Fruit fly (Drosophila melanogaster) whole organism, embryonic: ENCODE data around the gene Gk2.

Experiments
- BtbVII ChIP-seq: fragments of 200-800 bp; sonication (Bioruptor generic); optimal IDR thresholded peaks from 3 replicates; lab custom pipeline; 2017; ENCODE audit warnings: missing biosample characterization, mild to moderate bottlenecking, missing genetic modification characterization
- CG13123 ChIP-seq: fragments of 200-800 bp; sonication (Bioruptor generic); optimal IDR thresholded peaks from 2 replicates; lab custom pipeline; 2016; ENCODE audit warnings: missing biosample characterization, missing genetic modification characterization
- CG14667 ChIP-seq: fragments of 200-800 bp; sonication (Bioruptor generic); IDR thresholded peaks from 2 replicates; pipeline ENCODE4 v1.3.6; 2022; ENCODE audit warnings: missing biosample characterization, missing genetic modification characterization
- CG15479 ChIP-seq: fragments of 200-800 bp; sonication (Bioruptor generic); optimal IDR thresholded peaks from 3 replicates; lab custom pipeline; 2019; ENCODE audit warnings: missing biosample characterization, mild to moderate bottlenecking, missing genetic modification characterization, moderate library complexity
- CG17361 ChIP-seq: fragments of 200-800 bp; sonication (Bioruptor generic); IDR thresholded peaks from 3 replicates; pipeline ENCODE4 v1.3.6; 2022; ENCODE audit warnings: missing biosample characterization, missing genetic modification characterization
- CG2199 ChIP-seq: fragments of 200-800 bp; sonication (Bioruptor generic); IDR thresholded peaks from 3 replicates; pipeline ENCODE4 v1.3.6; 2022; ENCODE audit warnings: missing biosample characterization, missing genetic modification characterization
- CG30020 ChIP-seq: fragments of 200-800 bp; optimal IDR thresholded peaks from 2 replicates; lab custom pipeline; 2019; ENCODE audit warnings: missing biosample characterization, mild to moderate bottlenecking, missing genetic modification characterization, moderate library complexity
- CG4282 ChIP-seq: fragments of 200-800 bp; sonication (Bioruptor generic); optimal IDR thresholded peaks from 2 replicates; lab custom pipeline; 2016; ENCODE audit warnings: missing biosample characterization, missing genetic modification characterization
- CG4360 ChIP-seq: fragments of 200-800 bp; sonication (Bioruptor generic); IDR thresholded peaks from 2 replicates; pipeline ENCODE4 v1.3.6; 2022; ENCODE audit warnings: missing biosample characterization, missing genetic modification characterization
- CG4617 ChIP-seq: fragments of 200-800 bp; sonication (Bioruptor generic); optimal IDR thresholded peaks from 3 replicates; lab custom pipeline; 2016; ENCODE audit warnings: missing biosample characterization, missing genetic modification characterization, borderline replicate concordance
- CG6254 ChIP-seq: fragments of 200-800 bp; sonication (Bioruptor generic); optimal IDR thresholded peaks from 3 replicates; lab custom pipeline; 2017; ENCODE audit warnings: mild to moderate bottlenecking, missing biosample characterization, missing genetic modification reagents, missing genetic modification characterization
- CG7928 ChIP-seq: fragments of 200-800 bp; sonication (Bioruptor generic); optimal IDR thresholded peaks from 2 replicates; lab custom pipeline; 2017; ENCODE audit warnings: missing biosample characterization, mild to moderate bottlenecking, missing genetic modification characterization
- CG9727 ChIP-seq: fragments of 200-800 bp; sonication (Bioruptor generic); optimal IDR thresholded peaks from 3 replicates; lab custom pipeline; 2017; ENCODE audit warnings: missing biosample characterization, mild to moderate bottlenecking, missing genetic modification characterization
- CoRest ChIP-seq: fragments of 200-800 bp; sonication (Bioruptor generic); optimal IDR thresholded peaks from 3 replicates; lab custom pipeline; 2018; ENCODE audit warnings: missing biosample characterization, mild to moderate bottlenecking, missing genetic modification characterization, moderate library complexity
- HLHmδ ChIP-seq: fragments of 200-800 bp; sonication (Bioruptor generic); optimal IDR thresholded peaks from 2 replicates; lab custom pipeline; 2018; ENCODE audit warnings: missing biosample characterization, mild to moderate bottlenecking, missing genetic modification characterization, moderate library complexity
- Hand ChIP-seq: fragments of 200-800 bp; sonication (Bioruptor generic); optimal IDR thresholded peaks from 2 replicates; lab custom pipeline; 2017; ENCODE audit warnings: mild to moderate bottlenecking, missing biosample characterization, missing genetic modification reagents, missing genetic modification characterization
- Hey ChIP-seq: fragments of 200-800 bp; sonication (Bioruptor generic); optimal IDR thresholded peaks from 3 replicates; lab custom pipeline; 2018; ENCODE audit warnings: missing biosample characterization, mild to moderate bottlenecking, missing genetic modification characterization
- Hr51 ChIP-seq, 2 experiments: fragments of 200-800 bp; sonication (Bioruptor generic); optimal IDR thresholded peaks; 2 replicates in 1 of 2; 3 replicates in 1 of 2; lab custom pipeline; 2016 to 2018; ENCODE audit warnings: missing biosample characterization in 2 of 2, missing genetic modification characterization in 2 of 2, mild to moderate bottlenecking in 1 of 2, moderate library complexity in 1 of 2
- Mrtf ChIP-seq: fragments of 200-800 bp; sonication (Bioruptor generic); IDR thresholded peaks from 3 replicates; pipeline ENCODE4 v1.3.6; 2022; ENCODE audit warnings: missing biosample characterization, missing genetic modification characterization
- Nf-YC ChIP-seq: fragments of 200-800 bp; optimal IDR thresholded peaks from 3 replicates; lab custom pipeline; 2019; ENCODE audit warnings: missing biosample characterization, mild to moderate bottlenecking, missing genetic modification characterization, moderate library complexity
- Oaz ChIP-seq: fragments of 200-800 bp; sonication (Bioruptor generic); IDR thresholded peaks from 2 replicates; pipeline ENCODE4 v1.3.6; 2022; ENCODE audit warnings: missing biosample characterization, missing genetic modification characterization
- Opbp ChIP-seq: fragments of 200-800 bp; sonication (Bioruptor generic); IDR thresholded peaks from 3 replicates; pipeline ENCODE4 v1.3.6; 2022; ENCODE audit warnings: missing biosample characterization, missing genetic modification characterization; ENCODE audit not compliant: partially characterized antibody
- Pdp1 ChIP-seq, 2 experiments: fragments of 200-800 bp; sonication (Bioruptor generic); optimal IDR thresholded peaks; 3 replicates each; lab custom pipeline; 2016; ENCODE audit warnings: missing biosample characterization in 2 of 2, missing genetic modification characterization in 2 of 2, mild to moderate bottlenecking in 1 of 2, moderate library complexity in 1 of 2
- Vsx1 ChIP-seq: fragments of 200-800 bp; sonication (Bioruptor generic); optimal IDR thresholded peaks from 2 replicates; lab custom pipeline; 2017; ENCODE audit warnings: missing biosample characterization, mild to moderate bottlenecking, missing genetic modification characterization, missing genetic modification reagents
- abd-A ChIP-seq: fragments of 200-800 bp; sonication (Bioruptor generic); optimal IDR thresholded peaks from 3 replicates; lab custom pipeline; 2019; ENCODE audit warnings: missing biosample characterization, mild to moderate bottlenecking, missing genetic modification characterization, moderate library complexity
- aop ChIP-seq: fragments of 200-800 bp; sonication (Bioruptor generic); IDR thresholded peaks from 2 replicates; pipeline ENCODE4 v1.3.6; 2022; ENCODE audit warnings: missing biosample characterization, missing genetic modification characterization
- cg ChIP-seq: fragments of 200-800 bp; sonication (Bioruptor generic); optimal IDR thresholded peaks from 3 replicates; lab custom pipeline; 2019; ENCODE audit warnings: missing biosample characterization, mild to moderate bottlenecking, missing genetic modification characterization, moderate library complexity
- crc ChIP-seq: fragments of 200-800 bp; sonication (Bioruptor generic); optimal IDR thresholded peaks from 2 replicates; lab custom pipeline; 2016; ENCODE audit warnings: missing biosample characterization, missing genetic modification characterization
- cwo ChIP-seq: fragments of 200-800 bp; sonication (Bioruptor generic); optimal IDR thresholded peaks from 3 replicates; lab custom pipeline; 2017; ENCODE audit warnings: missing biosample characterization, missing genetic modification characterization, mild to moderate bottlenecking, moderate library complexity, missing genetic modification reagents
- gce ChIP-seq: fragments of 200-800 bp; sonication (Bioruptor generic); IDR thresholded peaks from 3 replicates; pipeline ENCODE4 v1.3.6; 2022; ENCODE audit warnings: missing biosample characterization, missing genetic modification characterization
- gcm ChIP-seq: fragments of 200-800 bp; sonication (Bioruptor generic); optimal IDR thresholded peaks from 2 replicates; lab custom pipeline; 2019; ENCODE audit warnings: missing biosample characterization, mild to moderate bottlenecking, missing genetic modification characterization, moderate library complexity
- gcm2 ChIP-seq: fragments of 200-800 bp; sonication (Bioruptor generic); optimal IDR thresholded peaks from 2 replicates; lab custom pipeline; 2016; ENCODE audit warnings: missing biosample characterization, missing genetic modification characterization
- grn ChIP-seq: fragments of 200-800 bp; sonication (Bioruptor generic); optimal IDR thresholded peaks from 3 replicates; lab custom pipeline; 2017; ENCODE audit warnings: missing biosample characterization, missing genetic modification characterization
- her ChIP-seq: fragments of 200-800 bp; sonication (Bioruptor generic); optimal IDR thresholded peaks from 2 replicates; lab custom pipeline; 2016; ENCODE audit warnings: missing biosample characterization, missing genetic modification characterization
- inv ChIP-seq: fragments of 200-800 bp; sonication (Bioruptor generic); IDR thresholded peaks from 2 replicates; pipeline ENCODE4 v1.3.6; 2022; ENCODE audit warnings: missing biosample characterization, missing genetic modification characterization; ENCODE audit not compliant: partially characterized antibody
- pan ChIP-seq, 4 experiments: fragments of >200 bp in 3 of 4; fragments of 200-800 bp in 1 of 4; sonication (Bioruptor generic) in 1 of 4; optimal IDR thresholded peaks in 3 of 4; IDR thresholded peaks in 1 of 4; 2 replicates each; pipeline versions ENCODE4 v1.3.6 to Lab custom; 2017 to 2022; ENCODE audit warnings: missing biosample characterization in 2 of 4, missing genetic modification characterization in 2 of 4, mixed read lengths in 1 of 4
- tup ChIP-seq: fragments of 200-800 bp; sonication (Bioruptor generic); optimal IDR thresholded peaks from 2 replicates; lab custom pipeline; 2016; ENCODE audit warnings: missing biosample characterization, mild to moderate bottlenecking, missing genetic modification characterization, moderate library complexity
- unc-4 ChIP-seq: fragments of 200-800 bp; sonication (Bioruptor generic); IDR thresholded peaks from 2 replicates; pipeline ENCODE4 v1.3.6; 2022; ENCODE audit warnings: missing biosample characterization, missing genetic modification characterization; ENCODE audit not compliant: partially characterized antibody
- yki ChIP-seq: fragments of >200 bp; optimal IDR thresholded peaks from 3 replicates; lab custom pipeline; 2018
- z ChIP-seq: fragments of 200-800 bp; sonication (Bioruptor generic); IDR thresholded peaks from 3 replicates; pipeline ENCODE4 v1.3.6; 2022; ENCODE audit warnings: missing biosample characterization, missing genetic modification characterization

The Gk2 gene

DNA sequence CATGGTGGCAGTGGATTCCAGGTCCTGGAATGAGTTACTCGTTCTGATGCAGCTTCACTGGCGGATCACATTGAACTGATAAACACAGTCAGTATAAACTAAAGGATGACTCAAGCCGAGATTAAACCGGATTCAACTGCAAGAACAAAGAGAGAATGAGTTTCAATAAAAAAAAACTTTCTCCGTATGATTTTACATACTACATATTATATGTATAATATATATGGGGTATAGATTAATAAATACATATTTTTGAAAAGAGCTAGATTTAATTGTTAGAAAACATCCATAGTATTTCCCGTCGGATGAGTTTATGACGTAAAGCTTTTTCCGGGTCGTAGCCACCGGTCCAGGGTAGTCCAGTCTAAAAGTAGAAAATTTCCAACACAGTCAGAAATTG lies 14.1 kb upstream of the Gk2 start, which contains the start of gene CG12035 (continued):
- TF ChIP-seq CG13123 (GFP tag; lab: Kevin White, UChicago) (no peak), gcm2 (GFP tag; lab: Kevin White, UChicago) (no peak), CG14667 (no peak)
- TF ChIP-seq, all 482 proteins: peak for 0

DNA sequence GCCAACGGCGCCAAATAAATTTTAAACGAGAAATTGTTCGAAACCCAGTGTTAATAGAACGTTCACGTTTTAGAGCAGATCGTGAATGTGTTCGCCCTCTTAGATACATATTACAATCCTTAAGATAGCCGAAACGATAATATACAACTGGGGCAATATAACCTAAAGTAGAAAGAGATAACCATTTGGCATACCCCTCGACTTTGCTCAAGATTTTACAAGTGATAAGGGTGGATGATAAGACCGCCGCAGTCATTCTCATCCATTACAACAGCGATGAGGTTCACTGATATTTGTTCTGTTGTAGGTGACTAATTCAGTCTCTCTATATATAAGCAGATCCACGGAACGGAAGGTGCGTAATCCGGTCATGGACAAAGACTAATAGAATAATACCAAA lies 11.5 kb upstream of the Gk2 start:
- TF ChIP-seq gce (GFP tag; lab: Robert Waterston, UW) (no peak), CG4617 (GFP tag; lab: Kevin White, UChicago) (no peak), CG15479 (GFP tag; lab: Kevin White, UChicago) (peak; percentile 57), cwo (GFP tag; lab: Kevin White, UChicago) (peak; percentile 16), grn (GFP tag; lab: Kevin White, UChicago) (peak; percentile 20), Pdp1 (GFP tag; optimal IDR thresholded peaks at IDR 0.05; lab: Kevin White, UChicago) (peak in 1 of 2 experiments; percentile 2)

DNA sequence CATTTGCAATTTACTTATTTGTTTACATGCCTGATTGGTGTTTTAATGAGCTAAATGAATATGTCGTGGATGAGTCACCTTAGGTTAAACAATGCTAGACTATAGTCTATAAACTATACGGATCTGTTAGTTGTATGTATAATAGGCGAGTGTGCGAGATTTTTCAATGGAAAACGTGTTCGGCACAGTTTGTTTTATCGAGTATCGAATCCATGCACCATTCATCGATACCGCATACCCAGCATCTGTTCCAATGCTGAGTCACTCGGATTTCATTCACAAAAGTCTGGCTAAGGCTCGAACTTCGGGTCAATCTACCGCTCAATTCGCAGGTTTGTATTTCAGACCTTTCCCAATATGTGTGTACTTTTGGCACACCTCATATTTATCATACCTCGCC lies 10.8 kb upstream of the Gk2 start:
- TF ChIP-seq CG2199 (GFP tag; lab: Robert Waterston, UW) (0 out of 3 replicates have a peak, but pooled peaks have one; percentile 56), CG15479 (GFP tag; lab: Kevin White, UChicago) (peak; percentile 56), HLHmδ (GFP tag; lab: Kevin White, UChicago) (no peak)

DNA sequence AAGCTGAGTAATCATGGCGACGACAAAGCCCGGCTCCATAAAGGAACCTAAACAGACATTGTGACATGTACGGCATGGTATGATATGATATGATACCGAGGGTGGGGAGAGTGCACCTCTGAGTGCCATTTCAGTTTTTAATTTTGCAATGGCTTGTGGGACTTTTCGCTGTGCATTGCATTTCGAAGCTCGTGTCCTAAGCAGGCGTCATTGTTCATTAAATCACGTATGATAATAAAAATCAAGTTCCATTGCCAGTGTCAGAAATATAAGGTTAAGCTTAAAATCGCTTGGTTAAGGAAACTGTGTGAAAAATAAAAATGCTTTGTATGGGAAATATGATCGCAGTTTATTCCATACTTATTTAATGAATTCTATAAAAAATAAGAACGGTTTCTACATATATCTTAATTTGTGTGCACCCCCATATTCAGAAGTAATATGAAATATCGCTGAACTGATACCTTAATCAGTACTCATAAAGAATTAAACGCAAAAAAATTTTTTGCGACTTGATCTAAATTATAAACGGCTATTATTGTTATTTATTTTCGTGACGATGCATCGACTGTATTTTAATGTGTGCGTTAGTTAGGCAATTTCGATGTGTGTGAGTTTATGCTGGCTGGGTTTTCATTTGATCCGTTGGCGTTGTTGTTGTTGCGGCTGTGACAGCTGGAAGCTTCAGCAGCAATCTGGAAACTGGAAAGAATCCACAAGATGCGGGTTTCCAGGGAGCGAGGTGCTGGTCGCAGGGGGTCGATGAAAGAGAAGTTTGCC lies 8.6 kb upstream of the Gk2 start:
- TF ChIP-seq CG30020 (tag; lab: Kevin White, UChicago) (no peak), Opbp (GFP tag; lab: Robert Waterston, UW) (peak; percentile 16; the same call in 1 of the 3 replicates), gcm (peak; percentile 96), CG2199 (GFP tag; lab: Robert Waterston, UW) (0 out of 3 replicates have a peak, but pooled peaks have one; percentile 20), CG4360 (GFP tag; lab: Robert Waterston, UW) (peak; percentile 69), Hr51 (GFP tag; optimal IDR thresholded peaks at IDR 0.05; lab: Kevin White, UChicago) (no peak), CG6254 (no peak)

DNA sequence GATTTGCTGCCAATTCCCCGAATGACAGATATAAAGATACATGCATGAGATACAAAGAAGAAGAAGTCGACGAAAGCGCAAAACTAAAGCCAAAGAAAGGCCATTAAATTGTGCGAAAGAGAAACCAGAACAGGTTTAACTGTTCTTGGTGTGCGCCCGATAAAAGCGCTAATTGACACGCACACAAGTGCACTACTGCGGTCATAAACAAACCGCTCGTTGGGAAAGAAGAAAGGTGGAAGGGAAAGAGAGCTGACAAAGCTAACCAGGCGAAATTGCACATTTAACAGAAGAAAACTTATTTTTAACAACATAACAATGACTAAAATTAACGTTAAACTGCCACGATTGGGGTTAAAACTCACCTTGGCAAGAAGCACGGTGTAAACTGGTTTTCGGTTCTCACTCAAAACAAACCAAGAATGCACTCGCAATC lies 8.0 kb upstream of the Gk2 start:
- TF ChIP-seq inv (GFP tag; lab: Robert Waterston, UW) (no peak), aop (GFP tag; lab: Robert Waterston, UW) (no peak), abd-A (tag; lab: Kevin White, UChicago) (no peak), gcm (peak; percentile 8), z (GFP tag; lab: Robert Waterston, UW) (peak; percentile 82), BtbVII (GFP tag; lab: Kevin White, UChicago) (no peak), cg (GFP tag; lab: Kevin White, UChicago) (peak; percentile 48), Oaz (GFP tag; lab: Robert Waterston, UW) (no peak), Hand (GFP tag; lab: Kevin White, UChicago) (no peak), unc-4 (GFP tag; lab: Robert Waterston, UW) (no peak), CG4282 (GFP tag; lab: Kevin White, UChicago) (no peak), CG17361 (no peak), Nf-YC (tag; lab: Kevin White, UChicago) (no peak), Vsx1 (no peak), Mrtf (GFP tag; lab: Robert Waterston, UW) (no peak), pan (optimal IDR thresholded peaks at IDR 0.05; lab: Kevin White, UChicago) (no peak), pan (GFP tag; optimal IDR thresholded peaks at IDR 0.05 in 1 of 2, IDR thresholded peaks at IDR 0.05 in 1 of 2) (no peak), her (GFP tag; lab: Kevin White, UChicago) (no peak), Hey (no peak), CG7928 (GFP tag; lab: Kevin White, UChicago) (no peak), crc (no peak), grn (GFP tag; lab: Kevin White, UChicago) (no peak), yki (lab: Kevin White, UChicago) (no peak), tup (no peak), CG4360 (GFP tag; lab: Robert Waterston, UW) (peak; percentile 1; the same call in 1 of the 2 replicates), CoRest (tag; lab: Kevin White, UChicago) (no peak), CG9727 (GFP tag; lab: Kevin White, UChicago) (no peak)
